Worm (Caenorhabditis elegans) whole organism, L2 larva: Measurements from ENCODE around the gene lgc-17.

ENCODE experiments used
- ama-1 ChIP-seq: fragments of 150-350 bp; optimal IDR thresholded peaks from 2 replicates; lab custom pipeline; 2018; ENCODE audit warnings: inconsistent platforms
- blmp-1 ChIP-seq: sonication (generic microtip); optimal IDR thresholded peaks from 2 replicates; lab custom pipeline; 2017; ENCODE audit warnings: missing genetic modification characterization, mild to moderate bottlenecking, missing compliant biosample characterization, antibody characterized with exemption, moderate library complexity; ENCODE audit not compliant: insufficient read depth
- ceh-16 ChIP-seq: fragments of 150-350 bp; optimal IDR thresholded peaks from 2 replicates; lab custom pipeline; 2014; ENCODE audit warnings: missing biosample characterization, missing genetic modification characterization
- egl-27 ChIP-seq: sonication (generic microtip); optimal IDR thresholded peaks from 3 replicates; lab custom pipeline; 2017; ENCODE audit warnings: missing biosample characterization, missing genetic modification reagents, missing genetic modification characterization
- mbf-1 ChIP-seq: sonication (generic microtip); optimal IDR thresholded peaks from 2 replicates; lab custom pipeline; 2017; ENCODE audit warnings: missing biosample characterization, missing genetic modification characterization
- nhr-237 ChIP-seq: fragments of 150-350 bp; optimal IDR thresholded peaks from 2 replicates; lab custom pipeline; 2014; ENCODE audit warnings: missing biosample characterization, missing genetic modification characterization
- nhr-77 ChIP-seq: fragments of 150-350 bp; optimal IDR thresholded peaks from 2 replicates; lab custom pipeline; 2014; ENCODE audit warnings: missing biosample characterization, missing genetic modification characterization
- sem-4 ChIP-seq: fragments of 150-350 bp; optimal IDR thresholded peaks from 2 replicates; lab custom pipeline; 2014; ENCODE audit warnings: missing biosample characterization, missing genetic modification reagents, missing genetic modification characterization
- sma-3 ChIP-seq: sonication (generic microtip); optimal IDR thresholded peaks from 2 replicates; lab custom pipeline; 2016; ENCODE audit warnings: missing genetic modification reagents, missing genetic modification characterization, missing compliant biosample characterization
- unc-39 ChIP-seq: fragments of 150-350 bp; optimal IDR thresholded peaks from 2 replicates; lab custom pipeline; 2014; ENCODE audit warnings: missing biosample characterization, missing genetic modification characterization
- zag-1 ChIP-seq: fragments of 150-350 bp; optimal IDR thresholded peaks from 2 replicates; lab custom pipeline; 2014; ENCODE audit warnings: missing biosample characterization, missing genetic modification characterization
- ztf-11 ChIP-seq: sonication (generic microtip); optimal IDR thresholded peaks from 2 replicates; lab custom pipeline; 2017; ENCODE audit warnings: missing biosample characterization, missing genetic modification characterization

ce11 chrX:12103712-12104111 is 17.7 kb upstream of the lgc-17 start, which contains the start of gene W03G11.3:
- TF ChIP-seq ztf-11 (no peak), blmp-1 (tag; lab: Kevin White, UChicago) (no peak), nhr-77 (tag; lab: Kevin White, UChicago) (no peak), mbf-1 (no peak), ama-1 (no peak), zag-1 (tag; lab: Kevin White, UChicago) (no peak), egl-27 (tag; lab: Kevin White, UChicago) (no peak), nhr-237 (tag; lab: Kevin White, UChicago) (no peak), sem-4 (tag; lab: Kevin White, UChicago) (no peak), ceh-16 (tag; lab: Kevin White, UChicago) (no peak), unc-39 (no peak), sma-3 (GFP tag; lab: Kevin White, UChicago) (no peak)
